Fruit fly (Drosophila melanogaster): ENCODE measurements around the gene ppk13.

Gene ppk13

DNA sequence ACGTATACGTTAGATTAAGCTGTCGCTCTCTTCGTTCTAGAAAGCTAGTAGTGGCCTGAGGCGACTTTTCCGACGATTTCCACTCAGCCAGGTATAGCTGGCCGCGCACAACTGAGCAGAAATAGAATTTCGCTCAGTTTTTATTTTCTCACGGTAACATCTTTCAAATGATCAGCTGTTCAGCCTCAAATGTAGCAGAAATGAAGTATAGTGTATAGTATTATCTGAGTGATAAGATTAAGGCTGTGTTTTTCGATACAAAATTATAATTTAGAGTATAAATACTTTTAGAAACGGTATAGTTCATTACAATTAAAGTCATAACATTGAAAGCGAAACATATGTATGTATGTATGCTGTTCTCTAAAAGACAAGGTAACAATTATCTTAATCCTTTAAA, 2.1 kb downstream of the ppk13 start, which contains the start of gene CG33509:
CG33509 (minus strand) TSS at position 101 of the 400 bp plus-strand sequence.
- TF ChIP-seq CTCF (optimal IDR thresholded peaks at IDR 0.05) (no peak), CG8478 (optimal IDR thresholded peaks at IDR 0.05) (no peak)

DNA sequence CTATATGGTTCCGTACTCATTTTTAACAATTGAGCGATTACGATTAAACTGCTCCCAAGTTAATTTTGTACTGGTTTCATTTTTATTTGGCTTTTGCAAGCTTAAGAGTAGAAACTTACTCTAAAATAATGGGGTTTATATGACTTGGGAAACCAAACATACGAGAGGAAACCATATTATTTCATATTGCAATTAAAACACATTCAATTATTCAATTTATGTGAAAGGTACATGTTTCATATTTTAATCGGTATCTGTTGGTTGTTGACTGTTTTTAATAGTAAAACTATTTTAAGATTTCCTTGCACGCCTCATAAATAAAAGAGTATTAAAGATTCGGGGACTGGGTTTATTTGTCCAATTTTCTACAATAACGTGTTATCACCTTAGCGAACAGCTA, 4.3 kb downstream of the ppk13 start, which contains the start of gene CG33510:
CG33510 (minus strand) TSS at position 59 of the 400 bp plus-strand sequence.
- TF ChIP-seq CTCF (optimal IDR thresholded peaks at IDR 0.05), result no peak
- no peak for TF ChIP-seq CG8478 (optimal IDR thresholded peaks at IDR 0.05)

DNA sequence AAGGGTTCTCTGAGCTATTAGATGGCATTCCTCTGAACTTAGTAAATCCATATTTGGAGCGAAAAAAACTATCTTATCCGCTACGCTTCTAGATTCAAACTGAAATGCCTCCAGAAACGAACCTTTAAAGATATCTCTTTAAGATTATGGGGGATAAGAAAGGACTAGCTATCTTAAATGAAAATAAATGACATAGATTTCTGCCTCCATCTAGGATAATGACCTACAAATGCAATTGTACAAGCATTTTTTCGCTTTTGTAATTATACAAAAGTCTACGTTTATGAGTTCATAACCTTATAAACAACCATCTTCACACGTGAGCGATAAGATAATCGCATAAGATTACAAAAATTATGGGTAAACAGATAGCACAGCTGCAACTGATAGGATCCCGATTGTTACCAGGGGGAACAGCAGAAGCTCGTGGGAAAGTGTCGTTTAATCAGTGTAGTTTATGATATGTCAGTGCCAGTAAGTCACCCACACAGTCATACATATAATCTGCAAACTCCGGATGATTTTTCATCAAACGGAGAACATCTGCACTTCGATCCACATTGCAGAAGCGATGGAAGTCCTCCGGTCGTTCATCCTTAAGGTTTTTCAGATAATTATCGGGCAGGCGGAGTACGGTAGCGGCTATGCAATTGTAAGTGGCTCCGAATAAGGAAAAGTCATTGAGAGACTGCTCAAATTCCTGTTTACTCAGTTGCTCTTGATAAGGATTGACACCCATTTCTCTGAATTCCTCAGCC, 5.9 kb downstream of the ppk13 start, which contains the start of gene CG33511:
CG33511 (minus strand) TSS at position 51 of the 758 bp plus-strand sequence.
- TF ChIP-seq CG8478 (optimal IDR thresholded peaks at IDR 0.05), result no peak
- no peak for TF ChIP-seq CTCF (optimal IDR thresholded peaks at IDR 0.05)

DNA sequence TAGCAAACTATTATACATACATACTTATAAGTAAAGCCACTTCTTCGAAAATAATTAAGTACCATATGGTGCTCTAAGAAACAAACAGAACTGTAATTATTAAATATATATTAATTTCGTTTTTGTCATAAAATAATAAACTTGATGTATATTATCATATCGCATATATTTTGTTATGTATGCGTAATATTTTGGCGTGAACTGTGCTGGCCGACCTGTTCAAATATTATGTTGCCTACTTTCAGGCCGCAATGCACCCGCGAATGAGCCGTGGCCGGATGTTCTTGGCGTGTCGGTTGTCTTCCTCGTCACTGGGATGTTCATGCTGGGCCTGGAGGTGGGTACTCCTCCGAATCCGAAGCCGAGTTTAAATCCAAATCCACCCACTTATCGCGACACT, 10.7 kb downstream of the ppk13 start:
- no peak for TF ChIP-seq CG8478 (optimal IDR thresholded peaks at IDR 0.05)
- TF ChIP-seq CTCF (optimal IDR thresholded peaks at IDR 0.05), result no peak

DNA sequence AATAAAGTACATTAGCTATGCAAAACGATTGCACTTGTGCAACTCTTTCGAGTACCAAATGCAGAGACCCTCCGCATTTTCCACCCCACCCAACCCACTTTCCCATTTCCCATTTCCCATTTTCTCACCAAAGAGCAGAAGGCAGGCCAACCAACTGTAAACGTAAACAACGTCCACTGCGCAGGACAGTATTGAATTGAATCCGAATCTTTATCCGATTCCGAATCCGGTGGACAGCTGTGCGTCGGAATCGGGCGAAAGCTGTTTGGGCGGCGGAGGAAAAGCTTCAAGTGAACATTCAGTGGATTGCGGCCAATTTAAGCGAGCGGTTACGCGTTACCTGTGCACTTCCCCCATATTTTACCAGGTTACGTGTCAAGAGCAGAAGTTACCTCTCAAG, 13.4 kb downstream of the ppk13 start, which contains the start of gene tadr:
tadr (plus strand) TSS at position 301 of the 400 bp plus-strand sequence.
- TF ChIP-seq CG8478 (optimal IDR thresholded peaks at IDR 0.05) (no peak), CTCF (optimal IDR thresholded peaks at IDR 0.05) (no peak)

DNA sequence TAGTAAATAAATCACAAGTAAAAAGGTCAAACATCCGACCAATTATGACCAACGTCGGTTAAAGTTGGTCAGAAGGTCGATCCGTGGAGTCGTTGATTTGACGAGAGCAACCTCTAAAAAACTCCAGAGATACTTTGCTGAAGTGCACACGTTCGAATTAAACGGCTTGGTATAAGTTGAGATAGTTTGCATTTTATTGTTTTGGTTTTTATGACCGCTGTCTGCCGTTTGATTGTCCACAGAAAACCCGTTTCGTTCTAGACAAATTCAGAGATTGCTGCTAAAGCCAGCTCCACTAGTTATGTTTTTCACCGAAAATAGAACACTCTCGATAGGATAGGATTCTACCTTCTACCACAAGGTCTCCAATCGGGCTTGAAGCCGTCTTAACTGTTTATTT, 14.7 kb downstream of the ppk13 start:
- TF ChIP-seq CTCF (optimal IDR thresholded peaks at IDR 0.05) (no peak), CG8478 (optimal IDR thresholded peaks at IDR 0.05) (no peak)

DNA sequence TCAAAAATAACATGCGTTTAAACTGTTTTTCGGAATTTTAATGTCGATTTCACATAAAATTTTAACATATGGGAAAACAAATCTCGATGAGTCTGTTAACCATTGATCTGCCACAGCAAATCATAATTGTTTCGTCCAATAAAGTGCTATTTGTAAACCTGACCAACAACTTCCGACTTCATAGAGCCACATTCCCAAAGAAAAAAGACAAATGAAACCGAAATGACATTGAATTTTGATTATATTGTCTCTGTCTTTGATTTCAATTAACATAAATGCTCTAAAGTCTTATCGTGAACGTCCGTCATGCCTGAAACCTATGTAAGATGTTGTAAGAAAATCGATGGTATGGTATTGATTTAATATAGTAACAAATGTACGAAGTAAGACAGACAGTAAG, 15.3 kb downstream of the ppk13 start:
- TF ChIP-seq CG8478 (optimal IDR thresholded peaks at IDR 0.05) (no peak), CTCF (optimal IDR thresholded peaks at IDR 0.05) (no peak)

DNA sequence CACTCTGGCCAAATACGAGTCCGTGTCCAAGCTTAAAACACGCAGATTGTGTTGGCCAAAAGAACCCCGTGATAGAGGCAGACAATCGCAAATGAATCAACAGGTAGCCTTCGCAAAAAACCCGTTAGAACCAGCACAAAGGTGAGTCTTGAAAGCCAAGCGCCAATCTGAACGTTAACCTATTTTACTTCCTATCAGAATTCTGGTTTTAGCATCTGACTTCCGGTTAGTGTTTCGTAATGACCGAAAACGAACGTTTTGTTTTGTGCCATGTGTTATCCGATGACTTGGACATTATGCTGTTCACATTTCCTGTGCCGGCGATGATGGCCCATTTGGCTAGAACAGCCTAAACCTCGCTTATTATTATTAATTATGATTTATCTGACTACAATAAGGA, 16.2 kb downstream of the ppk13 start:
- TF ChIP-seq CTCF (optimal IDR thresholded peaks at IDR 0.05) (no peak), CG8478 (optimal IDR thresholded peaks at IDR 0.05) (no peak)

DNA sequence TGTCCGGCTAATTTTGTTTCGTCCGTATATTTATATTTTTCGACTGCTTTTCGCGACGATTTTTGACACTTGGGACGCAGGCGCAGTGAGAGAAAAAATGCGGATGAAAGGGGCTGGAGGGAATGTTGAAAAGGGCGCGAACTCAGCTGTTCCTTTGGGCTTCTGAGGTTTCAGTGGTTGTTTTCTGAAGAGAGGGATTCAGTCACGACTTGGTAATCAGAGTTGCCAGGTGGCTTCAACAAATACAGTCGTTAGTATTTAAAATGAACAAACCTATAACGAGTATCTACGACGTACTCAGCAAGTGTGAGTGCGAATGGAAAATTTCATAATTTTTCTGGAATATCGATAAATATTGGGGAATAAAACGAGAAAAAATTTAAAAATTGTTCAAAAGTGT, 17.1 kb downstream of the ppk13 start, which contains the start of gene CG9265:
CG9265 (minus strand) TSS at position 68 of the 400 bp plus-strand sequence.
- TF ChIP-seq CG8478 (optimal IDR thresholded peaks at IDR 0.05), result no peak
- no peak for TF ChIP-seq CTCF (optimal IDR thresholded peaks at IDR 0.05)

DNA sequence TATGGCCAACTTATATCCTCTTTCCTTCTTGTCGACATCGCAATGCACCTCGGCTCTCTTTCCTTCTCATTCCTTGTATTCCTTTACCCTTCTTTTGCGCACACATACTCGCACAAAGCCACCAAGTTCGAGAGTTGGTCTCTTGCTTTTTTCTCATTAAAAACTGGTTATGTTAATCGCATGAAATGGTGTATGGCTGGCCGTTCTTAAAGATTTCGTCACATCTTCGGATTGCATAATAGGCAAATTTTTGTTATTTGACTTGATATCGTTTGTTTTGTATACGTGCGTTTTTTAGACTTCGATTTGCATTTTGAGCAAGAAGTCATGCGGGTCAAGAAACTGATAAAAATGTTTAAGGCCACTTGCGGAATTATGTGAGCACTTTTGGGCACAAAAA, 17.7 kb downstream of the ppk13 start:
- TF ChIP-seq CTCF (optimal IDR thresholded peaks at IDR 0.05), result no peak
- TF ChIP-seq CG8478 (optimal IDR thresholded peaks at IDR 0.05), result no peak

DNA sequence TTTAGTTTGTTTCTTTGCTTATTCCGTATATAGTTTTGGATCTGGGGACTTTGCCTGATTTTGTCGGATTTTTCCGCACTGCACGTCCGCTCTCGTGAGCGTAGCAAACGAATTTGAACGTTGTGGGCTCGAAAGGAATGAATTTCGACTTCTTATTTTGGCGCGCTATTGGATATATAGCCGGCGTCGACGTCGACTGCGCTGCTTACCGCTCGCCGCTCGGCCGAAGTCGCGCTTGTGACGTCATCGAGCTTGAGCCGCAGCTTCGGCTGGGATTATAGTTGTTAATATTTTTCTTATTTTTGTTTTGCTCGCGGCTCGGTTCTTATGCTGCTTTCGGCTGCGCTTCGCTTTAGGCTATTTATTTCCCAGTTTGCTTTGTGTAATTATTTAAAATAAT, 18.8 kb downstream of the ppk13 start:
- no peak for TF ChIP-seq CTCF (optimal IDR thresholded peaks at IDR 0.05)
- no peak for TF ChIP-seq CG8478 (optimal IDR thresholded peaks at IDR 0.05)

DNA sequence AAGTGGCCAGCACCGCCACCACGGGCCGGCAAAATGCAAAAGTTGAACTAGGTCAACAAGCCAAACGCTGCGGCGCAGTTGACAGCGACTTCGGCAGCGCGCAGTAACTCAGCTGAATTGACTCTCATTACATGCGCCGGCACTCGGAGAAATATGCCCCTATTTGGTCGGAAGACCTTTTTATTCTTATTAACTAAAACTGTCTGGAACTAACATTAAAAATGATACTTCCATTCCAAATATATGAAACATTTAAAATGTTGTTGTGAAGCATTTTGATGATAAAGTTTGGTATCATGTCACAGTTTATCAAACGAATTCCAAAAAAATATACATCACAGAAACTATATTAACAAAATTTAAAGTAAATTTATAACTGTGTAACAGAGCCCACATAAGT, 21.4 kb downstream of the ppk13 start:
- no peak for TF ChIP-seq CTCF (optimal IDR thresholded peaks at IDR 0.05)
- no peak for TF ChIP-seq CG8478 (optimal IDR thresholded peaks at IDR 0.05)

DNA sequence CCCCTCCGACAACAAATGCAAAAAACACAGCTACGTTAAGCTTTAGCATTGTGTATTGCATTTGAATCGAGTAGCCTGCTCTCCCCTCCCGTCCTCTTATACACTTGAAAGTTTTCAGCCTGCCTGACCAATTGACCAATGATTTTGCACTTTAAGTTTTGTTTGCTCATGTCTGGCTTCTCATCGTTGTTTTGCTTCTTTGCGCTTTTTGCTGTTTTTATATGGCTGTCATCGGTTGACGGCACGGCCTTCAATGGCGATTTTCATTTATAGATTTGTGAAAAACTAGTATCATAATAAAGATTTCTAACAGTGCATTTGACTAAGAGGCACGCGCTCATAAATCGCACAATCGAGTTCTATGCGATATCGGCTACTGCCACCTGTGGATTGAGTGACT, 22.7 kb downstream of the ppk13 start:
- TF ChIP-seq CTCF (optimal IDR thresholded peaks at IDR 0.05) (no peak), CG8478 (optimal IDR thresholded peaks at IDR 0.05) (no peak)

DNA sequence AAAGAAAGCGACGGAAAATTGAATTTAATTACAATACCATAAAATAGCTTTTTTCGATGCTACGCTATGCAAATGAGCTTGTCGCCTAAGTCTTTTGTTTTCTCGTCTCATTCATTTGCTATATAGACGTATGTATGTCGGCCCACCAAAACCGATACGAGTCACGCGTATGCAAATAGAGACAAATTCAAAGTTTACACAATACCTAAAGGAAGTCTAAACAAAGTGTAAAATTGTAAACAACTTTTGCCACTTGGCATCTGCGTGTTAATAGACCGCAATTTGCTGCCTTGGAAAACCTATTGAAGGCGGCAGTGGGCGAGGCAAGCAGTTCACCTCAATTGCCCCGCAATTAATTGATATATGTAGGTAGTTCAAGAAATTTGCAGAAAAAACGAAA, 25.9 kb downstream of the ppk13 start:
- TF ChIP-seq CTCF (optimal IDR thresholded peaks at IDR 0.05) (no peak), CG8478 (optimal IDR thresholded peaks at IDR 0.05) (no peak)

DNA sequence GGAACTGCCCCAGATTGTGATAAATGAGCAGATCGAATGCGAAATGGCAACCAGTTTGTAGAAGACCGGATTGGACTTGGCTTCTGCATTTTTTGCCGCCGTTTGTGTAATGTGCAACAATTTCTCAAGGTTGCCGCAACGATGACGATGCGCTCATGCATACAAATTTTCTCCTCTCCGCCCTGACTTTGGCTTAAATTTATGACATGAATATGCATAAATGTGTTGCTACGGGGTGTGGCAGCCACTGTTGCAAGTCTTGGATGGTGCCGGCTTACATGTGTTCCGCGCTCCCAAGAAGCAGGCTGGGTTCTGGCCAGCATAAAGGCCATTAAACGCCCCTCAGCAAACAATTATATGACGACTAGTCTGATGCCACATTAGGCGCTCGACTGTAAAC, 27.0 kb downstream of the ppk13 start:
- TF ChIP-seq CTCF (optimal IDR thresholded peaks at IDR 0.05) (no peak), CG8478 (optimal IDR thresholded peaks at IDR 0.05) (no peak)

DNA sequence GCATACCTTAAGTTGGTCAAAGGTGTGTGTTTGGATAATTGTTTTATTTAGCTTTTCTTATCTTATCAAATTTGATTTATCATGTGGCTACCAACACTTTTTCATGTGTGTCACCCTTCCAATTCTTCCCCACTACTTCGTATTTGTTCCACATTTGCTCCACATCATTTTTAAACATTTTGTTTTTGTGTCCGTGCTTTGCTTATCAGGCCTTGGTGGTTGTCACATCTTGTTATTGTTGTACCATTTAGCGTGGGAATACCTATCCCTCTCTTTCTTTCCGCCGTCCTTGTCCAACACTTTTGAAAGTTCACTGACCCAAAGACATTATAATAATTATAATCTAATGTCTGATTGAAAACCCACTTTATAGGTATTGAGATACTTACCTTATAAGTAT, 34.9 kb downstream of the ppk13 start:
- TF ChIP-seq CG8478 (optimal IDR thresholded peaks at IDR 0.05) (no peak), CTCF (optimal IDR thresholded peaks at IDR 0.05) (no peak)
